Fruit fly (Drosophila melanogaster) S2 (cell line): ENCODE measurements around the gene Reph.

ENCODE experiments used
- CG8478 ChIP-seq: fragments of >200 bp; optimal IDR thresholded peaks from 2 replicates; lab custom pipeline; 2018
- CTCF ChIP-seq, 2 experiments: fragments of >200 bp; optimal IDR thresholded peaks; 2 replicates each; lab custom pipeline; 2018

Reph gene

dm6 chr2L:3803466-3804143 is at the start of gene Reph:
Gene Reph (plus strand): TSS chr2L:3803545.
- no peak for TF ChIP-seq CG8478 (lab: Kevin White, UChicago)
- TF ChIP-seq CTCF (optimal IDR thresholded peaks at IDR 0.05; lab: Kevin White, UChicago) = peak in 1 of 2 experiments; percentile 6

dm6 chr2L:3754835-3755547 is 48.4 kb upstream of the Reph start:
- TF ChIP-seq CG8478 (lab: Kevin White, UChicago) = no peak
- TF ChIP-seq CTCF (optimal IDR thresholded peaks at IDR 0.05; lab: Kevin White, UChicago) = no peak

dm6 chr2L:3756831-3757351 is 46.5 kb upstream of the Reph start, which contains the start of gene CG43707:
Gene CG43707 (plus strand): TSS chr2L:3757256.
- TF ChIP-seq CG8478 (lab: Kevin White, UChicago) = no peak
- TF ChIP-seq CTCF (optimal IDR thresholded peaks at IDR 0.05; lab: Kevin White, UChicago) = no peak

dm6 chr2L:3765194-3765593 is 38.2 kb upstream of the Reph start, which contains the start of gene CG43703:
Gene CG43703 (plus strand): TSS chr2L:3765494.
- TF ChIP-seq CG8478 (lab: Kevin White, UChicago) (no peak), CTCF (optimal IDR thresholded peaks at IDR 0.05; lab: Kevin White, UChicago) (no peak)

dm6 chr2L:3769718-3770461 is 33.5 kb upstream of the Reph start:
- no peak for TF ChIP-seq CG8478 (lab: Kevin White, UChicago)

dm6 chr2L:3771109-3772067 is 32.0 kb upstream of the Reph start, which contains the start of gene bowl:
Gene bowl (plus strand): TSS chr2L:3771700.
- no peak for TF ChIP-seq CG8478 (lab: Kevin White, UChicago)
- peak in 1 of 2 experiments; percentile 20 for TF ChIP-seq CTCF (optimal IDR thresholded peaks at IDR 0.05; lab: Kevin White, UChicago)

- peak in 1 of 2 experiments; percentile 3 for TF ChIP-seq CTCF (optimal IDR thresholded peaks at IDR 0.05; lab: Kevin White, UChicago)
- TF ChIP-seq CG8478 (lab: Kevin White, UChicago) = no peak
Measured at dm6 chr2L:3772068-3772428, 31.3 kb upstream of the Reph start.

dm6 chr2L:3772599-3772936 is 30.8 kb upstream of the Reph start:
- TF ChIP-seq CTCF (optimal IDR thresholded peaks at IDR 0.05; lab: Kevin White, UChicago) = no peak

- no peak for TF ChIP-seq CTCF (optimal IDR thresholded peaks at IDR 0.05; lab: Kevin White, UChicago)
Measured at dm6 chr2L:3772937-3773623, 30.3 kb upstream of the Reph start.

- TF ChIP-seq CTCF (optimal IDR thresholded peaks at IDR 0.05; lab: Kevin White, UChicago) (no peak), CG8478 (lab: Kevin White, UChicago) (no peak)
Measured at dm6 chr2L:3773624-3773978, 29.7 kb upstream of the Reph start.

- TF ChIP-seq CTCF (optimal IDR thresholded peaks at IDR 0.05; lab: Kevin White, UChicago) (no peak), CG8478 (lab: Kevin White, UChicago) (no peak)
Measured at dm6 chr2L:3775767-3776351, 27.5 kb upstream of the Reph start.

- TF ChIP-seq CG8478 (lab: Kevin White, UChicago) (no peak), CTCF (optimal IDR thresholded peaks at IDR 0.05; lab: Kevin White, UChicago) (no peak)
Measured at dm6 chr2L:3776614-3777196, 26.6 kb upstream of the Reph start.

- TF ChIP-seq CG8478 (lab: Kevin White, UChicago) = no peak
- TF ChIP-seq CTCF (optimal IDR thresholded peaks at IDR 0.05; lab: Kevin White, UChicago) = no peak
Measured at dm6 chr2L:3777485-3777884, 25.9 kb upstream of the Reph start.
